Fruit fly (Drosophila melanogaster): ENCODE measurements around the gene CG15468.

dm6 chrX:4918228-4919022 lies 42.5 kb downstream of the CG15468 start, which contains the start of the genes CG4041 and Hgsnat:
- TF ChIP-seq E2f2 (GFP tag; IDR thresholded peaks at IDR 0.05) (peak; percentile 5; the same call in 1 of the 2 replicates), phol (tag; optimal IDR thresholded peaks at IDR 0.05) (peak; percentile 30), hbn (GFP tag; IDR thresholded peaks at IDR 0.05; ENCODE audit: partially characterized antibody) (no peak), fd64A (GFP tag; optimal IDR thresholded peaks at IDR 0.05) (no peak), Doc2 (GFP tag; IDR thresholded peaks at IDR 0.05) (no peak), rib (GFP tag; IDR thresholded peaks at IDR 0.05) (no peak), CG9215 (GFP tag; IDR thresholded peaks at IDR 0.05) (no peak), her (GFP tag; optimal IDR thresholded peaks at IDR 0.05) (no peak), Mrtf (GFP tag; IDR thresholded peaks at IDR 0.05) (no peak), usp (GFP tag; optimal IDR thresholded peaks at IDR 0.05) (no peak), CG3163 (GFP tag; optimal IDR thresholded peaks at IDR 0.05) (no peak), Doc3 (GFP tag; IDR thresholded peaks at IDR 0.05; ENCODE audit: partially characterized antibody) (no peak)

All from whole organism, embryonic.